Worm (Caenorhabditis elegans) whole organism, early embryonic: ENCODE measurements around the gene C48B4.3.

Experiments
- B0310.2 ChIP-seq: sonication (generic microtip); optimal IDR thresholded peaks from 2 replicates; lab custom pipeline; 2016; ENCODE audit warnings: mild to moderate bottlenecking, missing genetic modification characterization, missing compliant biosample characterization
- F13C5.2 ChIP-seq: sonication (generic microtip); optimal IDR thresholded peaks from 2 replicates; lab custom pipeline; 2017; ENCODE audit warnings: mild to moderate bottlenecking, missing genetic modification characterization, inconsistent platforms, missing compliant biosample characterization
- ama-1 ChIP-seq: fragments of 150-350 bp; optimal IDR thresholded peaks from 2 replicates; lab custom pipeline; 2014
- ceh-13 ChIP-seq: fragments of 200-800 bp; sonication (Bioruptor generic); optimal IDR thresholded peaks from 2 replicates; lab custom pipeline; 2018; ENCODE audit warnings: mild to moderate bottlenecking, missing genetic modification characterization, missing compliant biosample characterization
- flt-1 ChIP-seq: fragments of 200-800 bp; sonication (Bioruptor generic); IDR thresholded peaks from 2 replicates; pipeline ENCODE4 v1.3.6; 2022; ENCODE audit warnings: missing genetic modification characterization, missing compliant biosample characterization
- sea-1 ChIP-seq: fragments of 200-800 bp; sonication (Bioruptor generic); conservative IDR thresholded peaks from 2 replicates; pipeline ENCODE4 v1.3.6; 2022; ENCODE audit warnings: missing genetic modification characterization, missing compliant biosample characterization

ce11 chrIII:9619079-9619761 is 37.0 kb upstream of the C48B4.3 start, which contains the start of gene hlh-11:
- TF ChIP-seq B0310.2 = no peak
- TF ChIP-seq flt-1 (GFP tag; lab: Robert Waterston, UW) = no peak
- TF ChIP-seq ama-1 (lab: Kevin White, UChicago) = no peak
- no peak for TF ChIP-seq sea-1 (GFP tag; lab: Robert Waterston, UW)
- TF ChIP-seq F13C5.2 = no peak
- no peak for TF ChIP-seq ceh-13 (GFP tag; lab: Kevin White, UChicago)
